Worm (Caenorhabditis elegans) whole organism, early embryonic: ENCODE measurements around the gene ceh-54.

ENCODE experiments used
- B0310.2 ChIP-seq: sonication (generic microtip); optimal IDR thresholded peaks from 2 replicates; lab custom pipeline; 2016; ENCODE audit warnings: mild to moderate bottlenecking, missing genetic modification characterization, missing compliant biosample characterization
- F13C5.2 ChIP-seq: sonication (generic microtip); optimal IDR thresholded peaks from 2 replicates; lab custom pipeline; 2017; ENCODE audit warnings: mild to moderate bottlenecking, missing genetic modification characterization, inconsistent platforms, missing compliant biosample characterization
- aly-1 ChIP-seq: sonication (generic microtip); optimal IDR thresholded peaks from 2 replicates; lab custom pipeline; 2016; ENCODE audit warnings: missing genetic modification characterization, missing compliant biosample characterization
- ama-1 ChIP-seq: fragments of 150-350 bp; optimal IDR thresholded peaks from 2 replicates; lab custom pipeline; 2014
- ceh-13 ChIP-seq: fragments of 200-800 bp; sonication (Bioruptor generic); optimal IDR thresholded peaks from 2 replicates; lab custom pipeline; 2018; ENCODE audit warnings: mild to moderate bottlenecking, missing genetic modification characterization, missing compliant biosample characterization
- ceh-36 ChIP-seq: sonication (generic microtip); optimal IDR thresholded peaks from 2 replicates; lab custom pipeline; 2016; ENCODE audit warnings: missing genetic modification characterization, inconsistent platforms, missing compliant biosample characterization
- ets-7 ChIP-seq: sonication (generic microtip); optimal IDR thresholded peaks from 2 replicates; lab custom pipeline; 2016; ENCODE audit warnings: missing genotype, missing genetic modification characterization, missing compliant biosample characterization
- flt-1 ChIP-seq: fragments of 200-800 bp; sonication (Bioruptor generic); IDR thresholded peaks from 2 replicates; pipeline ENCODE4 v1.3.6; 2022; ENCODE audit warnings: missing genetic modification characterization, missing compliant biosample characterization
- hmbx-1 ChIP-seq: sonication (generic microtip); optimal IDR thresholded peaks from 2 replicates; lab custom pipeline; 2016; ENCODE audit warnings: mild to moderate bottlenecking, missing genetic modification characterization, missing compliant biosample characterization
- hmg-4 ChIP-seq: fragments of 200-800 bp; sonication (Bioruptor generic); optimal IDR thresholded peaks from 2 replicates; lab custom pipeline; 2018; ENCODE audit warnings: mild to moderate bottlenecking, missing genetic modification characterization, missing compliant biosample characterization
- hnd-1 ChIP-seq: sonication (generic microtip); optimal IDR thresholded peaks from 2 replicates; lab custom pipeline; 2016; ENCODE audit warnings: missing genetic modification characterization, missing compliant biosample characterization
- pes-1 ChIP-seq: fragments of 200-800 bp; sonication (Bioruptor generic); IDR thresholded peaks from 2 replicates; pipeline ENCODE4 v1.3.6; 2022; ENCODE audit warnings: missing genetic modification reagents, missing genetic modification characterization, missing compliant biosample characterization
- scrt-1 ChIP-seq: fragments of 200-800 bp; sonication (Bioruptor generic); IDR thresholded peaks from 2 replicates; pipeline ENCODE4 v1.3.6; 2022; ENCODE audit warnings: missing genetic modification characterization, missing compliant biosample characterization
- sea-1 ChIP-seq: fragments of 200-800 bp; sonication (Bioruptor generic); conservative IDR thresholded peaks from 2 replicates; pipeline ENCODE4 v1.3.6; 2022; ENCODE audit warnings: missing genetic modification characterization, missing compliant biosample characterization
- tbx-11 ChIP-seq: fragments of 200-800 bp; sonication (Bioruptor generic); IDR thresholded peaks from 2 replicates; pipeline ENCODE4 v1.3.6; 2022; ENCODE audit warnings: missing genetic modification characterization, missing compliant biosample characterization
- tbx-37 ChIP-seq: fragments of 200-800 bp; sonication (Bioruptor generic); conservative IDR thresholded peaks from 2 replicates; pipeline ENCODE4 v1.3.6; 2022; ENCODE audit warnings: missing genetic modification reagents, missing genetic modification characterization, missing compliant biosample characterization
- tra-4 ChIP-seq: sonication (generic microtip); optimal IDR thresholded peaks from 2 replicates; lab custom pipeline; 2017; ENCODE audit warnings: missing genetic modification characterization, missing compliant biosample characterization

The ceh-54 gene

DNA sequence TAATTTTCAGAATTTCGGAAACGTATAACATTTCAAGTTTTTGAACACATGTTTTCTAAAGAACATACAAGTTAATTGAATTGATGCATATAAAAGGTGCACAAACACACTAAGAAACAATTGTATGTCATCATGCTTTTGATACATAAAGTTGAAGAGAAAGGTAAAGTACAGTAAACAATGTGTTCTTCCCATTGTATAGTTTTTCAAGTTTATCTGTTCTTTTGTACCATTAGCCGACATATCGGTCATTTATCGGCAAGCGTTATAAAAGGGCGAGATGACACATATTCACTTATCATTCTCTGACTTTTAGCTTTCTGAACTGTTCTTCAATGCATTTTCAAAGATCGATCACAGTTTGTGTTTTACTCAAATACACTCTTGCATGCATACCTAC is 4.1 kb downstream of the ceh-54 start, which contains the start of gene T13C5.9:
T13C5.9 (plus strand) TSS at position 301 of the 400 bp plus-strand sequence.
- no peak for TF ChIP-seq pes-1 (GFP tag; lab: Robert Waterston, UW)
- no peak for TF ChIP-seq B0310.2 (tag; lab: Kevin White, UChicago)
- no peak for TF ChIP-seq hnd-1 (tag; lab: Kevin White, UChicago)

DNA sequence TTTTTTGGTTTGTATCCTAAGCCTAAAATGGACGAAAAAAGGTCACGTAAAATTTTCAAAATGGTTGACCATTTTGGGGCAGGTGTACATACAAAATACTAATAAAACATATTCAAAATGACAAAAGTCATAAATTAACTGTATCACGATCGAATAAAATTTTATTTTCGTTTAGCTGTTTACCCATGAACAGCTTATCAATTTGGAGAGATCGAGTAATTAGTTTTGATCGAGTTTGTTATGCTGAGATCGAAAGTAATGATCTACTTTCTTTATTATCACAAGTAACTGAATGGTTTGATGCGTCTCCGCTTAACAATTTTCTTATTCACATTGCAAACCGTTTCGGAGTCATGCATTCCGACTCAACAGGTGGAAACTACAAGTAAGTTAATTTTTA is 6.2 kb downstream of the ceh-54 start, which contains the start of gene T13C5.10:
T13C5.10 (plus strand) TSS at position 301 of the 400 bp plus-strand sequence.
- no peak for TF ChIP-seq scrt-1 (GFP tag; lab: Robert Waterston, UW)
- TF ChIP-seq ama-1 (lab: Kevin White, UChicago): no peak
- TF ChIP-seq hnd-1 (tag; lab: Kevin White, UChicago): no peak

DNA sequence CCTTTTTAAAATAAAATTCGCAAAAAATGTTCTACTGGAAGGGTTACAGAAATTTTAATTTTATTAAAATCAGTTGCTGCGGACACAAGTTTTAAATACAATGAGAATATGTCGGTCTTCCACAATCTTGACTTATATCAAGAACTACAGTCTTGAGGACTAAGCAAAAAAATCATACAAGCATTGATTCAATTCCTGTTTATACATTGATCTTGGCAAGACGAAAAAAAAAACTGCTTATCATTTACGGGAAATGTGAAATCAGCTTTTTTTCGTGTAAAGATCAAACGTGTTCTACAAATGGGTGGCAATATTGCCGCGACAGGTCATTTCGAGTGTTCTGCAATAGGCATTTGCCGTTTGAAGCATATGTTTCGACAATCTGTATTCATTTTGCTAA is 9.3 kb downstream of the ceh-54 start, which contains the start of gene T13C5.2:
T13C5.2 (plus strand) TSS at position 301 of the 400 bp plus-strand sequence.
- TF ChIP-seq ama-1 (lab: Kevin White, UChicago) (no peak), pes-1 (GFP tag; lab: Robert Waterston, UW) (no peak), hmbx-1 (tag; lab: Kevin White, UChicago) (no peak), aly-1 (tag; lab: Kevin White, UChicago) (no peak), hnd-1 (tag; lab: Kevin White, UChicago) (no peak), tbx-37 (no peak), tra-4 (tag; lab: Kevin White, UChicago) (no peak), ets-7 (tag; lab: Kevin White, UChicago) (no peak), F13C5.2 (no peak), B0310.2 (tag; lab: Kevin White, UChicago) (no peak), ceh-13 (no peak), sea-1 (GFP tag; lab: Robert Waterston, UW) (no peak)

DNA sequence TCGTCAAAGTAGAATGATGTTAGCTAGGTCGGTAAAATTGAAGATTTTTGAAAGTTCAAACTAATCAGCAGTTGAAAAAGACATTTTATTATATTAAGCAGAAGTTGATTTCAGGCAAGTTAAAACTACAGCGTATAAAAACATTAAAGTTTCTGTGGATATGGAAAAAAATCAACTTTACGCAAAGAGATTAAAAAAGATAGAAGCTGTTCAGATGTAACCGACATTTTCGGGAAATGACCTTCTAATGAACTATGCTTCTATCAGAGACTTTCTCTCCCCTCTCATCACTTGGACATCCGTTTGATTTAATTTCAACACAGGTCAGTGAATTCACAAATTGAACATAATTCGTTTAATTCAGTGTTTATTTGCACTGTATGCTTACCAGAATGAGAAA is 13.7 kb downstream of the ceh-54 start, which contains the start of gene T13C5.7:
T13C5.7 (plus strand) TSS at position 301 of the 400 bp plus-strand sequence.
- no peak for TF ChIP-seq F13C5.2

DNA sequence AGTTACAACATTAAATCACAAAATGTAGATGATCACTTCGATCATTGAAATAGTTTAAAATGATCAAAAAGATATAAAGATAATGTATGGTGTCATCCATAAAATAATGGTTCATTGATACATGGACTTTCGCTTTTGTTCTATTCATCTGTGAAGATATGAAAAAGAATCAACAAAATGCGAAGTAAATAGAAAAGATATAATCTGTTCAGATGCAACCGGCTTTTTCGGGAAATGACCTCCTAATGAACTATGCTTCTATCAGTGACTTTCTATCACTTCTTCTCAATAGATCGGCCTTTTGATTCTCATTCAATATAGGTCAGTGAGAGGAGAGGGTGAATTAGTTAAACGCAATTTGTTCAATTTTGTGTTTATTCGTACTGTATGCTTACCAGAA is 15.1 kb downstream of the ceh-54 start:
- TF ChIP-seq B0310.2 (tag; lab: Kevin White, UChicago): no peak

DNA sequence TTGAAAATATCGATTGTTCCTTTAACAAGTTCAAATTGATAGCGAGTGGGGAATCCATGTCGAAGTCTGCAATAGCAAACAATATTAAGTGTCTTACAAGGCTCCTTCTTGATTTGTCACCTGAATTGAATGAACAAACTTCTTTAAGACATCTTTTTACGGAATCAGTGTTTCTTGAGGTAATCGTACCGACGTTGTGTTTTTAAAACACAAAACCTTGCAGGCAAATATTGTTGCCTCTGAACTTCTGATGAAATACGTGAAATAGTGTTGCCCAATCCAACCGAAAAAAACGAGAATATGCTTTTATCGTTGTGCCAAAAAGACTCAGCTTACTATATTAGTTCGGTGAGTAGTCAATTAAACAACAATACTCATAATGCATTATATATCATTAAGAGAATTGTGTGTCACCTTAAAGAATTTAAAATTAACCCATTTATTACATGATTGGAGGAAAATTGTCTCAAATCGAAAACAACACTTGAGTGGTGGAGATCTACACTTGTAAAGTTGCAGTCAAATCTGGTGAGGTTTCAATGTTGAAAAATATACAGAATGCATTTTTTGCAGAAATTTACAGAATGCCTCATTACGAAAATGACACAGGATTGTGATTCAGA is 16.0 kb downstream of the ceh-54 start, which contains the start of the genes T25B2.4 and T13C5.3:
T25B2.4 (plus strand) TSS at position 301 of the 623 bp plus-strand sequence.
T13C5.3 (plus strand) TSS at position 573 of the 623 bp plus-strand sequence.
- TF ChIP-seq scrt-1 (GFP tag; lab: Robert Waterston, UW) (no peak), sea-1 (GFP tag; lab: Robert Waterston, UW) (no peak), ets-7 (tag; lab: Kevin White, UChicago) (no peak), F13C5.2 (no peak), flt-1 (no peak), ama-1 (lab: Kevin White, UChicago) (no peak), B0310.2 (tag; lab: Kevin White, UChicago) (no peak), aly-1 (tag; lab: Kevin White, UChicago) (no peak), tbx-37 (no peak), tra-4 (tag; lab: Kevin White, UChicago) (no peak), pes-1 (GFP tag; lab: Robert Waterston, UW) (no peak)

DNA sequence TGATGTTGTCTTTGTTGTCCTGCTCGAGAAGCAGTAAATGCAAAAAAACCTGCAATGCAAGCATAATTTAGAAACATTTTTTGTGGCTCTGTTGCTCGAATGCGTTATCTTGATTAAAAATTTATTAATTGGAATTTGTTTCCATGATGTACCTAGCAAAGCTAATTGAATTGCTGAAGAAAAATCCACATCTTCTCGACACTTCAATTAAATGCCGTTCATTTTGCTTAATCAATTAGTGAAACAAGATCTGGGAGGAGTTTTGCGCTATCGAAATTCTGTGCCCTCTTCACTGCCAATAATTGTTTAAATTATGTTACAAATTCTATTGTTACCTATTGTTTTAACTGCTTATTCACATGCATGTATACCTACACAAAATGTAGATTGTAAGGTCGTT is 18.2 kb downstream of the ceh-54 start, which contains the start of gene T25B2.3:
T25B2.3 (plus strand) TSS at position 301 of the 400 bp plus-strand sequence.
- no peak for TF ChIP-seq aly-1 (tag; lab: Kevin White, UChicago)
- TF ChIP-seq ceh-36 (tag; lab: Kevin White, UChicago): no peak
- TF ChIP-seq scrt-1 (GFP tag; lab: Robert Waterston, UW): no peak
- TF ChIP-seq ets-7 (tag; lab: Kevin White, UChicago): no peak
- TF ChIP-seq tbx-11 (GFP tag; lab: Robert Waterston, UW): no peak
- no peak for TF ChIP-seq sea-1 (GFP tag; lab: Robert Waterston, UW)
- TF ChIP-seq tbx-37: no peak

DNA sequence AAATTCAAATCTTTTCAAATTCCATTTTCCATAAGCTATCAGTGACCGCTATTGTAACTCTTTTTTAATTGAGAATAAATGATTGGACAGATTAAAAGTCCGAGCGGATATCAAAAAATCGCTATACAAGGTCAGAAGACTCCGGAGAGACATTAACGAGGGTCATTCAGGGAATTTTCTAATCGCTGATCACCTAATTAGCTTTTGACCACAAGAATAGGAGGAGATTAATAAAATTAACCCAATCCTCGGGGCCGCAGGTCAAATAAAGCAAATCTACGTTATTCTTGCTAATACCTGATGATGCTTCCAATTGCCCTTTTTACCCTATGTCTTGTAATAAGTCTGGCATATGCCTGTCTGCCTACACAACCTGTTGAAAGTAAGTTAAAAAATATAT is 20.4 kb downstream of the ceh-54 start, which contains the start of gene T25B2.1:
T25B2.1 (plus strand) TSS at position 301 of the 400 bp plus-strand sequence.
- TF ChIP-seq hnd-1 (tag; lab: Kevin White, UChicago): no peak
- no peak for TF ChIP-seq ceh-36 (tag; lab: Kevin White, UChicago)
- no peak for TF ChIP-seq aly-1 (tag; lab: Kevin White, UChicago)
- no peak for TF ChIP-seq F13C5.2
- no peak for TF ChIP-seq ets-7 (tag; lab: Kevin White, UChicago)
- no peak for TF ChIP-seq hmbx-1 (tag; lab: Kevin White, UChicago)
- TF ChIP-seq flt-1: no peak
- TF ChIP-seq ama-1 (lab: Kevin White, UChicago): no peak
- no peak for TF ChIP-seq hmg-4 (GFP tag; lab: Kevin White, UChicago)
- TF ChIP-seq tra-4 (tag; lab: Kevin White, UChicago): no peak
- no peak for TF ChIP-seq B0310.2 (tag; lab: Kevin White, UChicago)
- no peak for TF ChIP-seq ceh-13

DNA sequence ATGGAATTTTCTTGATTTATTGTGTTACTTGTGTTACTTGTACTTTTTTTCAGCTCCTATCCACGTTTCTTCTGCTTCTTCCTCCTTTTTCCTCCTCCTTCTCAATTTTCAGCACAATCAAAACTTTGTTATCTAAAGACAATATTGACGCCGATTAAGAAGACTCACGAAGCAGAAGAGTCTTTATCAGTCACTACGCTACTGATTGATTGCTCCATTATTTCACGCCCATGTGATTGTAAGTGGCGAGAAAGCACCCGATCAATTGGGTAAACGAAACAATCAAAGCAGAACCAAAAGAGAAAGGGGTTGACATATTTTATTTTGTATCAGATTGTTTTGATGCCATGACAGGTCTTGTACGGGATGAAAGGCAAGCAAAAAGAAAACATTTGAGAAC is 24.8 kb downstream of the ceh-54 start, which contains the start of gene T25B2.2:
T25B2.2 (plus strand) TSS at position 392 of the 400 bp plus-strand sequence.
- no peak for TF ChIP-seq hnd-1 (tag; lab: Kevin White, UChicago)
